Worm (Caenorhabditis elegans) whole organism, young adult: ENCODE measurements around the gene Y102A11A.2.

Experiments used
- ZK185.1 ChIP-seq: sonication (generic microtip); optimal IDR thresholded peaks from 2 replicates; lab custom pipeline; 2016; ENCODE audit warnings: mild to moderate bottlenecking, missing genetic modification characterization, missing compliant biosample characterization; ENCODE audit not compliant: poor library complexity, severe bottlenecking
- ama-1 ChIP-seq, 3 experiments: fragments of 150-350 bp in 1 of 3; sonication (generic microtip) in 2 of 3; optimal IDR thresholded peaks; 2 replicates each; lab custom pipeline; 2014 to 2018; ENCODE audit warnings: missing biosample characterization in 2 of 3, missing genetic modification characterization in 2 of 3, missing genetic modification reagents in 2 of 3
- aptf-2 ChIP-seq: fragments of 200-800 bp; sonication (Bioruptor generic); conservative IDR thresholded peaks from 2 replicates; pipeline ENCODE4 v1.3.6; 2022; ENCODE audit warnings: missing genetic modification reagents, missing genetic modification characterization, missing compliant biosample characterization
- nfya-1 ChIP-seq: sonication (generic microtip); optimal IDR thresholded peaks from 2 replicates; lab custom pipeline; 2017; ENCODE audit warnings: antibody characterized with exemption, missing compliant biosample characterization, missing genetic modification characterization, borderline replicate concordance; ENCODE audit not compliant: insufficient read depth
- snpc-1.3 ChIP-seq: sonication (generic microtip); optimal IDR thresholded peaks from 2 replicates; lab custom pipeline; 2017; ENCODE audit warnings: missing genetic modification characterization, mild to moderate bottlenecking, missing compliant biosample characterization, antibody characterized with exemption, moderate library complexity, missing genotype, missing genetic modification reagents; ENCODE audit not compliant: insufficient read depth
- snpc-4 ChIP-seq, 5 experiments: fragments of 150-350 bp in 1 of 5; sonication (generic microtip) in 4 of 5; optimal IDR thresholded peaks; 2 replicates each; lab custom pipeline; 2014 to 2018; ENCODE audit warnings: missing genetic modification characterization in 5 of 5, missing biosample characterization in 3 of 5, antibody characterized with exemption in 2 of 5, mild to moderate bottlenecking in 2 of 5, missing compliant biosample characterization in 2 of 5, missing genotype in 2 of 5, moderate library complexity in 2 of 5, missing genetic modification reagents in 1 of 5
- unc-130 ChIP-seq: sonication (generic microtip); optimal IDR thresholded peaks from 2 replicates; lab custom pipeline; 2016; ENCODE audit warnings: missing genetic modification reagents, missing genetic modification characterization, missing compliant biosample characterization
- unc-62 ChIP-seq: fragments of 150-350 bp; optimal IDR thresholded peaks from 2 replicates; lab custom pipeline; 2014; ENCODE audit warnings: missing biosample characterization, missing genetic modification reagents, missing genetic modification characterization

DNA sequence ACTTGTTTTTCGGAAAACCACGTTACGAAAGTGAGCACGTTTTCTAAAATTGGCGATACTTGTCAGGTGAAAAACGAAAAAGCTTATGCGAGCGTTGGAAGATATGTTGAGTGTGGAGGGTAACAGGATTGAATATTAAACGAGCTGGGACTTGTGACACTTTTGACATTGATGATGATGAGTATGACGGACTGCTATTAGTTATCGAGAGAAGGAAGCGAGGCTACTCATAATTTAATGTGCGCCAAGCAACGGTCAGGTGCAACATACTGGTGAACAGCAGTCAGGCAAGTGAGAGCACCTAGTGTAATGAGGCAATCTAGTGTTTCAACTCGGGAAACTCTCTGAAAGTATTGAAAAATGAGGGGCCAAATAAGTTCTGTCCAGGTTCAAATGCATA lies 23.8 kb downstream of the Y102A11A.2 start:
- TF ChIP-seq snpc-1.3 (tag; lab: Kevin White, UChicago): no peak
- no peak for TF ChIP-seq nfya-1 (tag; lab: Kevin White, UChicago)
- TF ChIP-seq snpc-4 (GFP tag; optimal IDR thresholded peaks at IDR 0.05; lab: Kevin White, UChicago): no peak
- TF ChIP-seq snpc-4 (tag; optimal IDR thresholded peaks at IDR 0.05; lab: Kevin White, UChicago): no peak
- TF ChIP-seq unc-62 (GFP tag; lab: Kevin White, UChicago): no peak
- TF ChIP-seq ama-1 (optimal IDR thresholded peaks at IDR 0.05; lab: Kevin White, UChicago): no peak
- no peak for TF ChIP-seq ama-1 (GFP tag; optimal IDR thresholded peaks at IDR 0.05; lab: Kevin White, UChicago)
- TF ChIP-seq ZK185.1 (tag; lab: Kevin White, UChicago): no peak
- TF ChIP-seq aptf-2 (GFP tag; lab: Robert Waterston, UW): no peak
- TF ChIP-seq unc-130 (GFP tag; lab: Kevin White, UChicago): no peak
